Worm (Caenorhabditis elegans) whole organism, mixed stage, embryonic: ENCODE measurements around the gene Y66D12A.19.
A peak's percentile ranks its signal among the peaks of the same experiment; 100 is the strongest.

Source experiments
- M03D4.4 ChIP-seq: sonication (generic microtip); optimal IDR thresholded peaks from 2 replicates; lab custom pipeline; 2017; ENCODE audit warnings: mild to moderate bottlenecking, missing genetic modification characterization, missing compliant biosample characterization
- blmp-1 ChIP-seq: fragments of 150-350 bp; optimal IDR thresholded peaks from 2 replicates; lab custom pipeline; 2014; ENCODE audit warnings: missing biosample characterization, missing genetic modification characterization
- ceh-39 ChIP-seq: fragments of 150-350 bp; optimal IDR thresholded peaks from 2 replicates; lab custom pipeline; 2014; ENCODE audit warnings: missing biosample characterization, missing genetic modification characterization
- ceh-43 ChIP-seq: fragments of 200-800 bp; sonication (Bioruptor generic); optimal IDR thresholded peaks from 2 replicates; lab custom pipeline; 2018; ENCODE audit warnings: mild to moderate bottlenecking, missing genetic modification characterization, moderate library complexity, missing compliant biosample characterization
- ceh-83 ChIP-seq: fragments of 200-800 bp; sonication (Bioruptor generic); optimal IDR thresholded peaks from 2 replicates; lab custom pipeline; 2018; ENCODE audit warnings: mild to moderate bottlenecking, missing genetic modification characterization, missing compliant biosample characterization
- ces-1 ChIP-seq: fragments of 150-350 bp; optimal IDR thresholded peaks from 2 replicates; lab custom pipeline; 2014; ENCODE audit warnings: missing biosample characterization, missing genetic modification reagents, missing genetic modification characterization
- cnd-1 ChIP-seq: fragments of 200-800 bp; sonication (Bioruptor generic); optimal IDR thresholded peaks from 2 replicates; lab custom pipeline; 2018; ENCODE audit warnings: mild to moderate bottlenecking, missing genetic modification characterization, missing compliant biosample characterization
- drap-1 ChIP-seq: fragments of 200-800 bp; sonication (Bioruptor generic); optimal IDR thresholded peaks from 3 replicates; lab custom pipeline; 2018; ENCODE audit warnings: mild to moderate bottlenecking, missing genetic modification characterization, missing compliant biosample characterization
- elt-1 ChIP-seq: sonication (generic microtip); optimal IDR thresholded peaks from 2 replicates; lab custom pipeline; 2017; ENCODE audit warnings: missing genetic modification characterization, mild to moderate bottlenecking, missing compliant biosample characterization, antibody characterized with exemption, moderate library complexity, borderline replicate concordance; ENCODE audit not compliant: insufficient read depth
- elt-3 ChIP-seq: fragments of 150-350 bp; optimal IDR thresholded peaks from 2 replicates; lab custom pipeline; 2014; ENCODE audit warnings: missing biosample characterization, missing genetic modification characterization
- flh-1 ChIP-seq: fragments of 200-800 bp; sonication (Bioruptor generic); optimal IDR thresholded peaks from 2 replicates; lab custom pipeline; 2018; ENCODE audit warnings: mild to moderate bottlenecking, missing genetic modification characterization, moderate library complexity, missing compliant biosample characterization
- ham-2 ChIP-seq: fragments of 200-800 bp; sonication (Bioruptor generic); optimal IDR thresholded peaks from 2 replicates; lab custom pipeline; 2018; ENCODE audit warnings: mild to moderate bottlenecking, missing genetic modification characterization, missing compliant biosample characterization
- hlh-1 ChIP-seq: fragments of 150-350 bp; optimal IDR thresholded peaks from 2 replicates; lab custom pipeline; 2014; ENCODE audit warnings: missing biosample characterization, missing genetic modification reagents, missing genetic modification characterization
- lin-13 ChIP-seq: fragments of 150-350 bp; optimal IDR thresholded peaks from 2 replicates; lab custom pipeline; 2014; ENCODE audit warnings: missing biosample characterization, missing genetic modification characterization
- lin-32 ChIP-seq: fragments of 200-800 bp; sonication (Bioruptor generic); optimal IDR thresholded peaks from 2 replicates; lab custom pipeline; 2018; ENCODE audit warnings: mild to moderate bottlenecking, missing genetic modification characterization, missing compliant biosample characterization
- lsy-2 ChIP-seq: fragments of 150-350 bp; optimal IDR thresholded peaks from 2 replicates; lab custom pipeline; 2014; ENCODE audit warnings: missing biosample characterization, missing genetic modification characterization
- mab-5 ChIP-seq: fragments of 150-350 bp; optimal IDR thresholded peaks from 2 replicates; lab custom pipeline; 2014; ENCODE audit warnings: missing biosample characterization, missing genetic modification characterization
- mep-1 ChIP-seq: fragments of 150-350 bp; optimal IDR thresholded peaks from 2 replicates; lab custom pipeline; 2017; ENCODE audit warnings: missing biosample characterization, missing genetic modification reagents, missing genetic modification characterization, inconsistent platforms
- mls-2 ChIP-seq: sonication (generic microtip); optimal IDR thresholded peaks from 2 replicates; lab custom pipeline; 2016; ENCODE audit warnings: mild to moderate bottlenecking, missing genetic modification characterization, moderate library complexity, missing compliant biosample characterization
- nhr-12 ChIP-seq: fragments of 150-350 bp; optimal IDR thresholded peaks from 2 replicates; lab custom pipeline; 2014; ENCODE audit warnings: missing biosample characterization, missing genetic modification characterization
- nhr-2 ChIP-seq: fragments of 150-350 bp; optimal IDR thresholded peaks from 2 replicates; lab custom pipeline; 2014; ENCODE audit warnings: missing biosample characterization, missing genetic modification characterization
- nhr-237 ChIP-seq: fragments of 150-350 bp; optimal IDR thresholded peaks from 2 replicates; lab custom pipeline; 2014; ENCODE audit warnings: missing biosample characterization, missing genetic modification characterization
- nhr-28 ChIP-seq: fragments of 150-350 bp; optimal IDR thresholded peaks from 2 replicates; lab custom pipeline; 2014; ENCODE audit warnings: missing biosample characterization, missing genetic modification characterization
- nhr-76 ChIP-seq: sonication (generic microtip); optimal IDR thresholded peaks from 2 replicates; lab custom pipeline; 2017; ENCODE audit warnings: missing biosample characterization, missing genetic modification characterization
- pha-4 ChIP-seq: fragments of 150-350 bp; optimal IDR thresholded peaks from 2 replicates; lab custom pipeline; 2018; ENCODE audit warnings: missing biosample characterization, missing genetic modification reagents, missing genetic modification characterization
- snpc-4 ChIP-seq: fragments of 150-350 bp; optimal IDR thresholded peaks from 2 replicates; lab custom pipeline; 2014; ENCODE audit warnings: missing biosample characterization, missing genetic modification characterization
- sptf-1 ChIP-seq: sonication (generic microtip); optimal IDR thresholded peaks from 2 replicates; lab custom pipeline; 2017; ENCODE audit warnings: mild to moderate bottlenecking, missing genetic modification characterization, moderate library complexity, missing compliant biosample characterization
- tbx-8 ChIP-seq: fragments of 200-800 bp; sonication (Bioruptor generic); optimal IDR thresholded peaks from 2 replicates; lab custom pipeline; 2018; ENCODE audit warnings: mild to moderate bottlenecking, missing genetic modification characterization, moderate library complexity, missing compliant biosample characterization
- unc-120 ChIP-seq: sonication (generic microtip); optimal IDR thresholded peaks from 2 replicates; lab custom pipeline; 2017; ENCODE audit warnings: missing genetic modification characterization, missing compliant biosample characterization; ENCODE audit not compliant: poor library complexity, severe bottlenecking
- unc-62 ChIP-seq: fragments of 150-350 bp; optimal IDR thresholded peaks from 2 replicates; lab custom pipeline; 2014; ENCODE audit warnings: missing biosample characterization, missing genetic modification reagents, missing genetic modification characterization
- ztf-11 ChIP-seq: fragments of 150-350 bp; optimal IDR thresholded peaks from 2 replicates; lab custom pipeline; 2014; ENCODE audit warnings: missing biosample characterization, missing genetic modification characterization

Y66D12A.19 gene

DNA sequence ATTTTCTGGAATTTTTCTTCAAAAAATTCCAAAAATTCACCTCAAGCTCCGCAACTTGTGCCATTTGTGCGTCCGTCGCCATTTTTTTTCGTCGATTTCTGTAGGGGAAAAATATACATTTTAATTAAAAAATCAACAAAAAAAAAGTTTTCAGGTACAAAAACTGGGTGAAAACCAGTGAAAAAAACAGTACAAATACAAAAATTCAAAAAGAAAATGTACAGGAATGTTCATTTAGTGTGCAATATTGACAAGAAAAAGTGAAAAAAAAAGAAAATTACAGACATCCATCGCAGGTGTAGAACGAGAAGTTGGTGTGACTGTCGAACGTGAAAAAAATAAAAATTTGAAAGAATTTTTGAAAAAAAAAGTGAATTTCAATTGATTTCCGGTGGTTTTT is 6.1 kb upstream of the Y66D12A.19 start, which contains the start of gene tin-10:
Gene tin-10 (minus strand): TSS at position 101 of the 400 bp plus-strand sequence.
- TF ChIP-seq ceh-39 (no peak), nhr-12 (tag; lab: Kevin White, UChicago) (no peak), ztf-11 (tag; lab: Kevin White, UChicago) (no peak)

DNA sequence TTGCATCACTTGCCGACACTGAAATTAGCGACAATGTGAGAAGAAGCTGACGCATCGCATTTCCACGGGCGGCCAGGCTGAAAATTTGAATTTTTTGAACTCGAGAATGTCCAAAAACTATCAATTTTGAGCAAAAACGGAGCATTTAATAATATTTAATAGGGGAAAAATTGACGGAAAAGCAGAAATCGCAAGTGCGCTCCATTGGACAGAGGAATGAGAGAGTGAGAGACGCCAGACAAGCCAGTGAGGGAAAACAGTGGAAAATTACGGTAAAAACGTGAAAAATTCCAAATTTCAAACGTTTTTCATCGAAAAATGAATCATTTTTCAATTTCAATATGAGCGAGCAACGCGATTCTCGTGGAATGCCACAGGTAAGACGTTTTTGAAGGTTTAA is 3.7 kb upstream of the Y66D12A.19 start, which contains the start of the genes Y66D12A.21 and spe-6:
Gene Y66D12A.21 (minus strand): TSS at position 90 of the 400 bp plus-strand sequence.
Gene spe-6 (plus strand): TSS at position 276 of the 400 bp plus-strand sequence.
- TF ChIP-seq mep-1 (tag; lab: Kevin White, UChicago): peak; percentile 23
- TF ChIP-seq M03D4.4 (tag; lab: Kevin White, UChicago): no peak
- TF ChIP-seq ces-1 (GFP tag; lab: Kevin White, UChicago): peak; percentile 22

DNA sequence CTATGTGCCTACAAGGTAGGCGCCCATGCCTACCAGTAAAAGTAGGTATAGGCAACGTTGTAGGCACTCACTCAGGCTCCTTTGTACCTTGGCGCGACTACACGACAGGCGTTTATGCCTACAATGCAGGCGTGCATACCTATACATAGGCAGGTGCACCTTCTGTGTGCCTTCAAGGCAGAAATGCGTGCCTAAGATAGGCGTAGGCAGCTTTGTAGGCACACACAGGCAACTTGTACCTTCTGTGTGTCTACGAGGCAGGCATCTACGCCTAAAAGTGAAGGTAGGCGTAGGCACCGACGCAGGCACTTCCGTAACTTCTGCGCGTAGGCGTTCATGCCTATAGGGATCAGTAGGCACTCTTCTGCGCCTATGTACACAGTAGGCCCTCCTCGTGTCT is 3.3 kb upstream of the Y66D12A.19 start:
- TF ChIP-seq nhr-2 (tag; lab: Kevin White, UChicago) (no peak), sptf-1 (tag; lab: Kevin White, UChicago) (no peak), nhr-237 (tag; lab: Kevin White, UChicago) (no peak), pha-4 (tag; lab: Kevin White, UChicago) (no peak), nhr-12 (tag; lab: Kevin White, UChicago) (no peak), lin-32 (GFP tag; lab: Kevin White, UChicago) (no peak), unc-120 (tag; lab: Kevin White, UChicago) (no peak), mab-5 (no peak)

DNA sequence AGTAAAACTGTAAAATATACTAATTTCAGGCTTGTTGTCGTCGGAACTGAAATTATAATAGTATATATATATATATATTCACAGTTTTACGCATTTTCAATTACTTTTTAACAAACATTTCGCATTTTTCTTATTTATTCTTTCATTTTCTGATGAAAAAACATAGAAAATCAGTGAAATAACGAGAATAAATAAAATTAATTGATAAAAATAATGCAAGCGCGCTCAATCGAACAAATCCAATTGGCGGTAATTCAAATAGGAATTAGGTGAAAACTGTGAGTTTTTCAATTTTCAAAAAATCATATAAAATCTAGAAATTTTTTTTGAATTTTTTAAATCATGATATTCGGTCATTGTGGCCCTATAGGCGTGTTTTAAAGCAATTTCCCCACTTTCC is 1.2 kb downstream of the Y66D12A.19 start:
- TF ChIP-seq nhr-2 (tag; lab: Kevin White, UChicago) (no peak), ceh-83 (GFP tag; lab: Kevin White, UChicago) (no peak), blmp-1 (tag; lab: Kevin White, UChicago) (no peak), drap-1 (GFP tag; lab: Kevin White, UChicago) (no peak), ham-2 (GFP tag; lab: Kevin White, UChicago) (no peak), nhr-237 (tag; lab: Kevin White, UChicago) (no peak)

ce11 chrIII:11510826-11511225 is 1.9 kb downstream of the Y66D12A.19 start:
- TF ChIP-seq snpc-4 (tag; lab: Kevin White, UChicago) (no peak), ham-2 (GFP tag; lab: Kevin White, UChicago) (no peak), ztf-11 (tag; lab: Kevin White, UChicago) (no peak), unc-62 (GFP tag; lab: Kevin White, UChicago) (no peak), lsy-2 (tag; lab: Kevin White, UChicago) (no peak), nhr-28 (tag; lab: Kevin White, UChicago) (no peak), tbx-8 (GFP tag; lab: Kevin White, UChicago) (no peak), flh-1 (no peak), nhr-76 (tag; lab: Kevin White, UChicago) (no peak), elt-1 (no peak), ceh-43 (GFP tag; lab: Kevin White, UChicago) (no peak), hlh-1 (tag; lab: Kevin White, UChicago) (no peak), cnd-1 (tag; lab: Kevin White, UChicago) (no peak), ceh-83 (GFP tag; lab: Kevin White, UChicago) (no peak), unc-120 (tag; lab: Kevin White, UChicago) (no peak)
- TF ChIP-seq, all 35 proteins: peak for 0

DNA sequence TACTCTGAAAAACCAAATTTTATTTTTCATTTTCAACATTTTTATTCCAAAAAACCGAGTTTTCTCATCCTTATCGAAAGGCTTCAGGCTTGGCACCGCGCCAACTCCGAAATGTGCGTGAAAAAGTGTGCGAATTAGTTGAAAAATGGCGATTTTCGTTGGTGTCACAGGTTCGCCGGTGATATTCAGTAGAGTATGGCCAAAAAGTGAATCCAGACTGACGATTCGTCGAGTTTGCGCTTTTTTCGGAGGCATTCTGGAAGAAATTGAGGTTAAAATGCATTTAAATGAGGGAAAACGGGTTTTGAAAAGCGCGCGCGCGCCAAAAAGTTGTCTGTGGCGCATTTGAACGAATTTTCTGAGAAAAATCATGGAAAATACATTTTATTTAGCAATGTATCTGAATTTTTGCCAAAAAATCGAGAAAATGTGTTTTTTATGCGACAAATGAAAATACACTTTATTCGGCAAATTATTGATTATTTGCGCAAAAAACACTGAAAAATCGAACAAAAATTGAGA is 14.7 kb downstream of the Y66D12A.19 start, which contains the start of the genes Y66D12A.16 and such-1:
Gene Y66D12A.16 (plus strand): TSS at position 51 of the 522 bp plus-strand sequence.
Gene such-1 (minus strand): TSS at position 256 of the 522 bp plus-strand sequence.
- TF ChIP-seq ztf-11 (tag; lab: Kevin White, UChicago) (no peak), mls-2 (tag; lab: Kevin White, UChicago) (no peak), unc-62 (GFP tag; lab: Kevin White, UChicago) (no peak), elt-3 (no peak), lin-13 (tag; lab: Kevin White, UChicago) (no peak), mep-1 (tag; lab: Kevin White, UChicago) (no peak), sptf-1 (tag; lab: Kevin White, UChicago) (no peak), M03D4.4 (tag; lab: Kevin White, UChicago) (no peak), unc-120 (tag; lab: Kevin White, UChicago) (no peak)
